Fruit fly (Drosophila melanogaster): ENCODE data around the gene drd.

Gene drd

dm6 chrX:15121714-15122113 lies 3.8 kb upstream of the drd start (continued):
- TF ChIP-seq dm (GFP tag; optimal IDR thresholded peaks at IDR 0.05) (no peak), CG6254 (GFP tag; optimal IDR thresholded peaks at IDR 0.05) (no peak), slp2 (GFP tag; optimal IDR thresholded peaks at IDR 0.05) (no peak), NC2α (GFP tag; optimal IDR thresholded peaks at IDR 0.05) (no peak), h (optimal IDR thresholded peaks at IDR 0.05) (no peak), Meics (GFP tag; optimal IDR thresholded peaks at IDR 0.05) (no peak), salm (tag; optimal IDR thresholded peaks at IDR 0.05) (no peak), eve (GFP tag; optimal IDR thresholded peaks at IDR 0.05) (no peak), chif (GFP tag; optimal IDR thresholded peaks at IDR 0.05) (no peak), esg (GFP tag; conservative IDR thresholded peaks at IDR 0.05) (no peak), CG11247 (GFP tag; IDR thresholded peaks at IDR 0.05) (no peak), CG17361 (GFP tag; IDR thresholded peaks at IDR 0.05) (peak; percentile 63; the same call in 2 of the 3 replicates), gcm (GFP tag; optimal IDR thresholded peaks at IDR 0.05) (peak; percentile 12), CG10147 (GFP tag; optimal IDR thresholded peaks at IDR 0.05) (no peak), CG11093 (GFP tag; IDR thresholded peaks at IDR 0.05) (no peak), jumu (GFP tag; optimal IDR thresholded peaks at IDR 0.05) (no peak), Fer3 (tag; optimal IDR thresholded peaks at IDR 0.05) (no peak), CG6689 (GFP tag; IDR thresholded peaks at IDR 0.05) (no peak; the same call in 1 of the 2 replicates), CG1529 (GFP tag; optimal IDR thresholded peaks at IDR 0.05) (no peak), Camta (GFP tag; optimal IDR thresholded peaks at IDR 0.05) (no peak), CG4360 (GFP tag; IDR thresholded peaks at IDR 0.05) (no peak), knrl (GFP tag; IDR thresholded peaks at IDR 0.05; ENCODE audit: partially characterized antibody) (no peak), stwl (tag; optimal IDR thresholded peaks at IDR 0.05) (no peak), CG2116 (GFP tag; optimal IDR thresholded peaks at IDR 0.05) (no peak), CG8924 (tag; optimal IDR thresholded peaks at IDR 0.05) (peak; percentile 52), Dek (tag; optimal IDR thresholded peaks at IDR 0.05) (no peak), CG9797 (GFP tag; optimal IDR thresholded peaks at IDR 0.05) (no peak), pzg (GFP tag; optimal IDR thresholded peaks at IDR 0.05) (no peak), CG18476 (GFP tag; optimal IDR thresholded peaks at IDR 0.05) (no peak), grn (GFP tag; optimal IDR thresholded peaks at IDR 0.05) (no peak), CHES-1-like (GFP tag; optimal IDR thresholded peaks at IDR 0.05) (no peak), CG1832 (GFP tag; optimal IDR thresholded peaks at IDR 0.05) (no peak), pb (GFP tag; optimal IDR thresholded peaks at IDR 0.05) (no peak), CG9727 (GFP tag; optimal IDR thresholded peaks at IDR 0.05) (no peak), Atf3 (GFP tag; optimal IDR thresholded peaks at IDR 0.05) (no peak), CG7786 (GFP tag; optimal IDR thresholded peaks at IDR 0.05) (no peak), Bdp1 (GFP tag; optimal IDR thresholded peaks at IDR 0.05) (no peak), wor (GFP tag; IDR thresholded peaks at IDR 0.05) (0 out of 2 replicates have a peak, but pooled peaks have one; percentile 14), CG12236 (GFP tag; optimal IDR thresholded peaks at IDR 0.05) (no peak), CG7357 (GFP tag; IDR thresholded peaks at IDR 0.05) (no peak), CTCF (GFP tag; optimal IDR thresholded peaks at IDR 0.05) (no peak), Bteb2 (GFP tag; optimal IDR thresholded peaks at IDR 0.05) (no peak), CG9932 (GFP tag; IDR thresholded peaks at IDR 0.05) (no peak), CG10267 (tag; optimal IDR thresholded peaks at IDR 0.05) (peak; percentile 24), CG6654 (GFP tag; optimal IDR thresholded peaks at IDR 0.05) (no peak), CG10431 (GFP tag; optimal IDR thresholded peaks at IDR 0.05) (no peak), CG32767 (GFP tag; IDR thresholded peaks at IDR 0.05) (no peak), ro (GFP tag; IDR thresholded peaks at IDR 0.05) (no peak), CG13287 (GFP tag; IDR thresholded peaks at IDR 0.05; ENCODE audit: partially characterized antibody) (no peak), amos (GFP tag; IDR thresholded peaks at IDR 0.05; ENCODE audit: partially characterized antibody) (no peak), slbo (GFP tag; IDR thresholded peaks at IDR 0.05) (no peak), CG15601 (tag; optimal IDR thresholded peaks at IDR 0.05) (peak; percentile 96), CG16813 (GFP tag; IDR thresholded peaks at IDR 0.05; ENCODE audit: partially characterized antibody) (no peak)
